Worm (Caenorhabditis elegans): ENCODE measurements around the gene C29E4.14.
"Not testable (repeated sequence)": the region's sequence is repeated elsewhere in the genome, so short reads cannot be mapped to it uniquely, and the experiment has no call there.

DNA sequence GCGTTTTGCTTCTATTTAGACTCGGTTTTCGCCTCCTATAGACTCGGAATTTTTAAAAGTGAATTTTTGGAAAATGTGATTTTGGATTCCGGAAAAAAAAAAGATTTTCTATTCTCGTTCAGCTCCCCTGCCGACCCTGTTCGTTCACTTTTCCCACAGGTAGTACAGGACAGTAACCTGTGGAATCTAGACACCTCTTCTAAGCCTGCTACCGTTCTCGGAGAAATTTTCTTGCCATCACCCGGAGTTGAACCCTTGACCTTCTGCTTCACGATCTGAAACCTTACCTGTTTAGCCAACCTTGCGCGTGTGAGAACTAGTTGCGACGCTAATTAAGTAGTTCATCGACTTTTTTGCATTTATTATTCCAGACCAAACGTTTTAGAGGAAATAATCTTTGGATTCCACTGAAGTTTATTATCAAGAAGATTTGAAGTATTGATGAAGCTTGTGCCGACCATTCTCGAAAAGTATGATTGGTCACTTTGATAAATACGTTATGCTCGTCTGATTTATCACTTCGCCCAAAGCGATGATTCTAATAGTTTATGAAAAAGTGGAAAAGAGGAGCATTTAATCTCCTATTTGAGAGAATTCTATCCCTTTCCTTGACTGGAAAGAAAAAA, 33.9 kb downstream of the C29E4.14 start:
- not testable (repeated sequence) for TF ChIP-seq F55B11.4 (tag; optimal IDR thresholded peaks at IDR 0.05; ENCODE audit: borderline replicate concordance, insufficient read depth); ceh-27 (GFP tag; optimal IDR thresholded peaks at IDR 0.05); hrde-1 (tag; optimal IDR thresholded peaks at IDR 0.05; ENCODE audit: borderline replicate concordance); unc-130 (GFP tag; optimal IDR thresholded peaks at IDR 0.05)
